Fruit fly (Drosophila melanogaster) whole organism, embryonic: Measurements from ENCODE around the gene CG13829.
A peak's percentile ranks its signal among the peaks of the same experiment; 100 is the strongest.

Experiments used
- CG10209 ChIP-seq: fragments of 200-800 bp; sonication (Bioruptor generic); optimal IDR thresholded peaks from 3 replicates; lab custom pipeline; 2017; ENCODE audit warnings: missing biosample characterization, mild to moderate bottlenecking, missing genetic modification characterization, missing genetic modification reagents
- CG10267 ChIP-seq: fragments of 200-800 bp; sonication (Bioruptor generic); optimal IDR thresholded peaks from 2 replicates; lab custom pipeline; 2018; ENCODE audit warnings: missing biosample characterization, mild to moderate bottlenecking, missing genetic modification characterization, moderate library complexity
- CG11247 ChIP-seq: fragments of 200-800 bp; sonication (Bioruptor generic); IDR thresholded peaks from 2 replicates; pipeline ENCODE4 v1.3.6; 2022; ENCODE audit warnings: missing biosample characterization, missing genetic modification characterization
- CG11456 ChIP-seq: fragments of 200-800 bp; sonication (Bioruptor generic); IDR thresholded peaks from 3 replicates; pipeline ENCODE4 v1.3.6; 2022; ENCODE audit warnings: missing biosample characterization, missing genetic modification characterization
- CG12299 ChIP-seq: fragments of 200-800 bp; sonication (Bioruptor generic); optimal IDR thresholded peaks from 2 replicates; lab custom pipeline; 2018; ENCODE audit warnings: missing biosample characterization, mild to moderate bottlenecking, missing genetic modification characterization
- CG15011 ChIP-seq: fragments of 200-800 bp; sonication (Bioruptor generic); optimal IDR thresholded peaks from 3 replicates; lab custom pipeline; 2018; ENCODE audit warnings: missing biosample characterization, mild to moderate bottlenecking, missing genetic modification characterization
- CG1529 ChIP-seq: fragments of 200-800 bp; sonication (Bioruptor generic); optimal IDR thresholded peaks from 3 replicates; lab custom pipeline; 2018; ENCODE audit warnings: missing biosample characterization, missing genetic modification characterization
- CG16779 ChIP-seq: fragments of 200-800 bp; sonication (Bioruptor generic); IDR thresholded peaks from 2 replicates; pipeline ENCODE4 v1.3.6; 2022; ENCODE audit warnings: missing biosample characterization, missing genetic modification characterization
- CG16863 ChIP-seq: fragments of 200-800 bp; sonication (Bioruptor generic); optimal IDR thresholded peaks from 3 replicates; lab custom pipeline; 2016; ENCODE audit warnings: missing biosample characterization, missing genetic modification characterization
- CG2678 ChIP-seq: fragments of 200-800 bp; sonication (Bioruptor generic); optimal IDR thresholded peaks from 3 replicates; lab custom pipeline; 2019; ENCODE audit warnings: missing biosample characterization, mild to moderate bottlenecking, missing genetic modification characterization, moderate library complexity
- CG2875 ChIP-seq: fragments of 200-800 bp; sonication (Bioruptor generic); optimal IDR thresholded peaks from 2 replicates; lab custom pipeline; 2017; ENCODE audit warnings: missing biosample characterization, mild to moderate bottlenecking, missing genetic modification characterization, missing genetic modification reagents
- CG5245 ChIP-seq: fragments of 200-800 bp; sonication (Bioruptor generic); optimal IDR thresholded peaks from 3 replicates; lab custom pipeline; 2016; ENCODE audit warnings: missing biosample characterization, missing genetic modification characterization
- CG8089 ChIP-seq: fragments of 200-800 bp; sonication (Bioruptor generic); optimal IDR thresholded peaks from 3 replicates; lab custom pipeline; 2016; ENCODE audit warnings: missing biosample characterization, missing genetic modification characterization
- CG9876 ChIP-seq: fragments of 200-800 bp; sonication (Bioruptor generic); optimal IDR thresholded peaks from 2 replicates; lab custom pipeline; 2016; ENCODE audit warnings: missing biosample characterization, missing genetic modification characterization
- Camta ChIP-seq: fragments of 200-800 bp; sonication (Bioruptor generic); optimal IDR thresholded peaks from 2 replicates; lab custom pipeline; 2016; ENCODE audit warnings: missing biosample characterization, missing genetic modification characterization
- CrebB ChIP-seq: fragments of 200-800 bp; sonication (Bioruptor generic); optimal IDR thresholded peaks from 3 replicates; lab custom pipeline; 2018; ENCODE audit warnings: missing biosample characterization, mild to moderate bottlenecking, missing genetic modification characterization
- Doc2 ChIP-seq: fragments of 200-800 bp; sonication (Bioruptor generic); IDR thresholded peaks from 2 replicates; pipeline ENCODE4 v1.3.6; 2022; ENCODE audit warnings: missing biosample characterization, missing genetic modification characterization
- Doc3 ChIP-seq: fragments of 200-800 bp; sonication (Bioruptor generic); IDR thresholded peaks from 3 replicates; pipeline ENCODE4 v1.3.6; 2022; ENCODE audit warnings: missing biosample characterization, missing genetic modification characterization; ENCODE audit not compliant: partially characterized antibody
- Gug ChIP-seq: fragments of 200-800 bp; sonication (Bioruptor generic); IDR thresholded peaks from 4 replicates; pipeline ENCODE4 v1.3.6; 2022; ENCODE audit warnings: missing biosample characterization, missing genetic modification characterization
- HmgD ChIP-seq: fragments of 200-800 bp; sonication (Bioruptor generic); optimal IDR thresholded peaks from 3 replicates; lab custom pipeline; 2016; ENCODE audit warnings: missing biosample characterization, missing genetic modification characterization
- Lpt ChIP-seq: fragments of >200 bp; optimal IDR thresholded peaks from 2 replicates; lab custom pipeline; 2018; ENCODE audit warnings: missing biosample characterization, missing genetic modification characterization
- Vsx1 ChIP-seq: fragments of 200-800 bp; sonication (Bioruptor generic); optimal IDR thresholded peaks from 2 replicates; lab custom pipeline; 2017; ENCODE audit warnings: missing biosample characterization, mild to moderate bottlenecking, missing genetic modification characterization, missing genetic modification reagents
- ab ChIP-seq: fragments of 200-800 bp; sonication (Bioruptor generic); optimal IDR thresholded peaks from 2 replicates; lab custom pipeline; 2016; ENCODE audit warnings: missing biosample characterization, missing genetic modification characterization
- ara ChIP-seq: fragments of 200-800 bp; sonication (Bioruptor generic); IDR thresholded peaks from 2 replicates; pipeline ENCODE4 v1.3.6; 2022; ENCODE audit warnings: missing biosample characterization, missing genetic modification characterization
- bab2 ChIP-seq: fragments of 200-800 bp; sonication (Bioruptor generic); optimal IDR thresholded peaks from 2 replicates; lab custom pipeline; 2016; ENCODE audit warnings: missing biosample characterization, missing genetic modification characterization
- cad ChIP-seq: fragments of >200 bp; optimal IDR thresholded peaks from 2 replicates; lab custom pipeline; 2017; ENCODE audit warnings: missing biosample characterization, missing genetic modification characterization
- cato ChIP-seq: fragments of 200-800 bp; sonication (Bioruptor generic); optimal IDR thresholded peaks from 2 replicates; lab custom pipeline; 2016; ENCODE audit warnings: missing biosample characterization, missing genetic modification characterization, borderline replicate concordance
- ci ChIP-seq: fragments of 200-800 bp; sonication (Bioruptor generic); IDR thresholded peaks from 3 replicates; pipeline ENCODE4 v1.3.6; 2022; ENCODE audit warnings: missing biosample characterization, missing genetic modification characterization
- crp ChIP-seq, 2 experiments: fragments of 200-800 bp; sonication (Bioruptor generic); optimal IDR thresholded peaks; 2 replicates in 1 of 2; 3 replicates in 1 of 2; lab custom pipeline; 2017; ENCODE audit warnings: missing biosample characterization in 2 of 2, missing genetic modification characterization in 2 of 2, mild to moderate bottlenecking in 1 of 2, moderate library complexity in 1 of 2
- cwo ChIP-seq: fragments of 200-800 bp; sonication (Bioruptor generic); optimal IDR thresholded peaks from 3 replicates; lab custom pipeline; 2017; ENCODE audit warnings: missing biosample characterization, missing genetic modification characterization, mild to moderate bottlenecking, moderate library complexity, missing genetic modification reagents
- ems ChIP-seq: fragments of 200-800 bp; sonication (Bioruptor generic); optimal IDR thresholded peaks from 3 replicates; lab custom pipeline; 2016; ENCODE audit warnings: missing biosample characterization, missing genetic modification characterization
- en ChIP-seq: fragments of 200-800 bp; sonication (Bioruptor generic); optimal IDR thresholded peaks from 2 replicates; lab custom pipeline; 2016; ENCODE audit warnings: missing biosample characterization, missing genetic modification characterization
- exex ChIP-seq: fragments of 200-800 bp; sonication (Bioruptor generic); optimal IDR thresholded peaks from 4 replicates; lab custom pipeline; 2018; ENCODE audit warnings: missing biosample characterization, mild to moderate bottlenecking, missing genetic modification characterization, moderate library complexity
- fd102C ChIP-seq: fragments of 200-800 bp; sonication (Bioruptor generic); optimal IDR thresholded peaks from 2 replicates; lab custom pipeline; 2018; ENCODE audit warnings: missing biosample characterization, mild to moderate bottlenecking, missing genetic modification characterization, moderate library complexity
- fu2 ChIP-seq: fragments of 200-800 bp; sonication (Bioruptor generic); optimal IDR thresholded peaks from 2 replicates; lab custom pipeline; 2016; ENCODE audit warnings: missing biosample characterization, missing genetic modification characterization
- gcm ChIP-seq: fragments of 200-800 bp; sonication (Bioruptor generic); optimal IDR thresholded peaks from 2 replicates; lab custom pipeline; 2019; ENCODE audit warnings: missing biosample characterization, mild to moderate bottlenecking, missing genetic modification characterization, moderate library complexity
- ken ChIP-seq: fragments of 200-800 bp; sonication (Bioruptor generic); IDR thresholded peaks from 3 replicates; pipeline ENCODE4 v1.3.6; 2022; ENCODE audit warnings: missing biosample characterization, missing genetic modification characterization
- lbe ChIP-seq: fragments of 200-800 bp; sonication (Bioruptor generic); optimal IDR thresholded peaks from 2 replicates; lab custom pipeline; 2016; ENCODE audit warnings: missing biosample characterization, mild to moderate bottlenecking, missing genetic modification characterization
- mirr ChIP-seq: fragments of 200-800 bp; sonication (Bioruptor generic); optimal IDR thresholded peaks from 3 replicates; lab custom pipeline; 2018; ENCODE audit warnings: missing biosample characterization, mild to moderate bottlenecking, missing genetic modification characterization
- nerfin-2 ChIP-seq: fragments of 200-800 bp; sonication (Bioruptor generic); IDR thresholded peaks from 2 replicates; pipeline ENCODE4 v1.3.6; 2022; ENCODE audit warnings: missing biosample characterization, missing genetic modification characterization; ENCODE audit not compliant: partially characterized antibody
- nom ChIP-seq: fragments of 200-800 bp; sonication (Bioruptor generic); optimal IDR thresholded peaks from 2 replicates; lab custom pipeline; 2017; ENCODE audit warnings: missing biosample characterization, missing genetic modification characterization, mild to moderate bottlenecking, moderate library complexity, missing genetic modification reagents
- pan ChIP-seq, 4 experiments: fragments of >200 bp in 3 of 4; fragments of 200-800 bp in 1 of 4; sonication (Bioruptor generic) in 1 of 4; optimal IDR thresholded peaks in 3 of 4; IDR thresholded peaks in 1 of 4; 2 replicates each; pipeline versions ENCODE4 v1.3.6 to Lab custom; 2017 to 2022; ENCODE audit warnings: missing biosample characterization in 2 of 4, missing genetic modification characterization in 2 of 4, mixed read lengths in 1 of 4
- phol ChIP-seq: fragments of 200-800 bp; sonication (Bioruptor generic); optimal IDR thresholded peaks from 3 replicates; lab custom pipeline; 2018; ENCODE audit warnings: missing biosample characterization, mild to moderate bottlenecking, missing genetic modification characterization, moderate library complexity
- psq ChIP-seq: fragments of 200-800 bp; sonication (Bioruptor generic); optimal IDR thresholded peaks from 2 replicates; lab custom pipeline; 2017; ENCODE audit warnings: missing biosample characterization, missing genetic modification characterization
- slou ChIP-seq: fragments of 200-800 bp; sonication (Bioruptor generic); optimal IDR thresholded peaks from 3 replicates; lab custom pipeline; 2016; ENCODE audit warnings: missing biosample characterization, missing genetic modification characterization
- ssp ChIP-seq: fragments of 200-800 bp; sonication (Bioruptor generic); IDR thresholded peaks from 2 replicates; pipeline ENCODE4 v1.3.6; 2022; ENCODE audit warnings: missing biosample characterization, missing genetic modification characterization

The CG13829 gene

DNA sequence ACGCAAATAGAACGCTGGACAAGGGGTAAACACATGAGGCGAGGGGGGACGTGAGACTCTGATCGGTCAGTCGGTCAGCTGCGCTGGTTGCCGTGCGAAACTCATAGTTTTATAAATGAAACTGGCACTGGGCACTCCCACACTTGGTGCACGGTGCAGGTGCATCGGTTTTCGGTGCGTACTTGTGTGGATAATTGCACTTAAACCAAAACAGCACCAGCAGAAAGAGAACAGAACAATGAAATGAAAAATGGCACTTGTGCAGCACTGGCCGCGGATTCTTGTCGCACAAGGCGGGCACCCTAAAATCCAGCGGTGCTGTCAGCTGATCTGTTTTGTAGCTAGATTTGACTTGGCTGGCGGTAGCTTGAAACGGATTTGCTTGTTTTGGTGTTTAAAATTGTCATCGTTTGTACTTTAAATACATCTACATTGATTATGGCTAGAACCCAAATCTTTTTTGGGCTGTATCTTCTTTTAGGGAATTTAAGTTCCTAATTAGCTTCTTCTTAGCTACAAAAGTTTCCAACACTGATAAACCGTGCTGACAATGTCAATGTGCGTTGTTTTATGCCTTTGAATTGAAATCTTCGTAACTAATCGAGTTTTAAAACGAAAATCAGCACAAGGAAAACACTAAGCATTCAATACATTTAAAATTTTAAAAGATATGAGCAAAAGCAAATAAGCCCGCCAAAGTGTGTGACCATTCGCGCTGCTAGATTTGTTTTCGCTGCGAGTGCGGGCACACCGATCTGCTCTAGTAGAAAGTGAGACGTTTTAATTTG lies 43.3 kb downstream of the CG13829 start, which contains the start of the genes Rassf and CenB1A (continued):
- TF ChIP-seq slou (GFP tag; lab: Kevin White, UChicago) (no peak), pan (optimal IDR thresholded peaks at IDR 0.05; lab: Kevin White, UChicago) (no peak), pan (GFP tag; optimal IDR thresholded peaks at IDR 0.05 in 1 of 2, IDR thresholded peaks at IDR 0.05 in 1 of 2) (peak in 1 of 2 experiments; percentile 30), Lpt (GFP tag; lab: Kevin White, UChicago) (no peak), ab (GFP tag; lab: Kevin White, UChicago) (no peak), CG11247 (0 out of 2 replicates have a peak, but pooled peaks have one; percentile 21), CG8089 (GFP tag; lab: Kevin White, UChicago) (no peak), CG16779 (no peak), fd102C (no peak), CG10267 (tag; lab: Kevin White, UChicago) (peak; percentile 90), cato (GFP tag; lab: Kevin White, UChicago) (peak; percentile 39), nerfin-2 (GFP tag; lab: Robert Waterston, UW) (no peak), phol (tag; lab: Kevin White, UChicago) (peak; percentile 60), exex (tag; lab: Kevin White, UChicago) (no peak), fu2 (GFP tag; lab: Kevin White, UChicago) (peak; percentile 51), Doc3 (GFP tag; lab: Robert Waterston, UW) (no peak), Camta (no peak), en (GFP tag; lab: Kevin White, UChicago) (no peak), ci (GFP tag; lab: Robert Waterston, UW) (no peak)

DNA sequence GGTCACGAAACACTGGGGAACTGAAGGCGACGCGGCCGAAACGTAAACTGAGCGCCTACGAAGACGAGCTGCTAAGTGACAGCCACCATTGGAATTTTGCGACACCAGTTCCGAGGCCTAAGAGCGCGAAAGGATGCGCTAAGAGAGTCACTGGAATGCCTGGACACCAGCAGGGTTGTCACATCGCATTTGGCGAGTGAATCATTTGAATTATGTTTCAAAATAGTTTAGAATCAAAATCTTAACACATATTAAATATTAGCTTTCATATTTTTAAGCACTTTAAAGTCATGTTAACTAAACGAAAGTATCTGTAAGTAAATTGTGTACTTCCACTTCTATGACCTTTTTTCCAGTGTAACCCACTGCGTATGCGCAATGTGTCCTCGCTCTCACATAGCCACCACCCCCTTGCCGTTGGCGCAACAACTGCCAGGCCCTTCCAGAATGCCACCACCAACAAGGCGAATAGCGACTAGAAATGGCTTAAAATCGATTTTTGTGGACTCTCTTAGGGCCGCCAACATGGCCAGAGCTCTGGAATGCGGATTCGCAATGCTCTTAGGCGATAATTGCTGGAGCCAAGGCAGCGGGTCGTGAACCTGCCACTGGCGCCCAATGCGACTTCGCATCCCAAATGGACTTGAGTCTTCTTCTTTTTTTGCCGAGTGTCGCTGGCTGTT lies 48.3 kb downstream of the CG13829 start, which contains the start of gene Cow:
Cow (minus strand) TSS at position 51 of the 683 bp plus-strand sequence.
- TF ChIP-seq pan (optimal IDR thresholded peaks at IDR 0.05; lab: Kevin White, UChicago): no peak
- peak in 1 of 2 experiments; percentile 86 for TF ChIP-seq pan (GFP tag; optimal IDR thresholded peaks at IDR 0.05 in 1 of 2, IDR thresholded peaks at IDR 0.05 in 1 of 2)
- TF ChIP-seq ssp (GFP tag; lab: Robert Waterston, UW): peak; percentile 48; the same call in 1 of the 2 replicates
- TF ChIP-seq Gug (GFP tag; lab: Robert Waterston, UW): peak; percentile 30; the same call in 1 of the 4 replicates
- no peak for TF ChIP-seq CG9876
- TF ChIP-seq CG10209 (GFP tag; lab: Kevin White, UChicago): peak; percentile 60
- no peak for TF ChIP-seq CG2875 (GFP tag; lab: Kevin White, UChicago)
- no peak for TF ChIP-seq gcm
- peak; percentile 4 for TF ChIP-seq CG5245 (GFP tag; lab: Kevin White, UChicago)
- no peak; the same call in 2 of the 3 replicates for TF ChIP-seq ken (GFP tag; lab: Robert Waterston, UW)
- peak; percentile 14 for TF ChIP-seq CrebB (tag; lab: Kevin White, UChicago)
- no peak for TF ChIP-seq crp (GFP tag; optimal IDR thresholded peaks at IDR 0.05; lab: Kevin White, UChicago)
- TF ChIP-seq cad (GFP tag; lab: Kevin White, UChicago): no peak
- TF ChIP-seq bab2: peak; percentile 48
- TF ChIP-seq lbe: no peak
- peak; percentile 57; the same call in 1 of the 3 replicates for TF ChIP-seq CG11456 (GFP tag; lab: Robert Waterston, UW)
- TF ChIP-seq CG16863 (GFP tag; lab: Kevin White, UChicago): peak; percentile 41
- no peak for TF ChIP-seq ara (GFP tag; lab: Robert Waterston, UW)
- no peak for TF ChIP-seq psq (GFP tag; lab: Kevin White, UChicago)
- TF ChIP-seq Vsx1 (GFP tag; lab: Kevin White, UChicago): no peak
- peak; percentile 81 for TF ChIP-seq CG2678
- no peak for TF ChIP-seq CG12299
- TF ChIP-seq CG1529 (GFP tag; lab: Kevin White, UChicago): no peak
- TF ChIP-seq Doc2 (GFP tag; lab: Robert Waterston, UW): no peak
- TF ChIP-seq ems: peak; percentile 36
- no peak for TF ChIP-seq HmgD
- peak; percentile 72 for TF ChIP-seq cwo (GFP tag; lab: Kevin White, UChicago)
- TF ChIP-seq nom (GFP tag; lab: Kevin White, UChicago): no peak
- TF ChIP-seq CG15011 (GFP tag; lab: Kevin White, UChicago): peak; percentile 3
- no peak for TF ChIP-seq mirr (GFP tag; lab: Kevin White, UChicago)
